Fruit fly (Drosophila melanogaster): Measurements from ENCODE around the gene Fer1.
A peak's percentile ranks its signal among the peaks of the same experiment; 100 is the strongest.

The Fer1 gene

DNA sequence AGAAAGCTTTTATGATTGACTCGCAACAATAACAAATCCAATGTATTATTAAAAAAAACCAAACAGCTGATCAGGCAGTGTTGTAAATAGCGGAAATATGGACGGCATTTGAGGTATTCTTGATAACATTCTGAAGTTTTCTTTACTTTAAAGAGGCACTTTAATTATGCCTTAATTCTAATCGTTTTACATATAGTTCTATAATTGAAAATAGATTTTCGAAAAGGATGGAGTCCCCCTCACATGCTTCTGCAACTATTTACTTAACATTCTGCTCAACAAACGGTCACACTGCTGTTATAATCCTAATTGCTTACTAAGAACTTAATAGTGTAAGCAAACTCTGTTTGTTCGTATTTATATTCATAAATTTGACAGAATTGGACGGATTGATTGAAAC, 8.0 kb upstream of the Fer1 start, which contains the start of gene CG10068 (continued):
- peak; percentile 73; the same call in 2 of the 4 replicates for TF ChIP-seq Gug (GFP tag; IDR thresholded peaks at IDR 0.05)
- TF ChIP-seq grn (GFP tag; optimal IDR thresholded peaks at IDR 0.05): peak; percentile 13
- TF ChIP-seq CG9932 (GFP tag; IDR thresholded peaks at IDR 0.05): no peak; the same call in 1 of the 2 replicates
- TF ChIP-seq YL-1 (GFP tag; optimal IDR thresholded peaks at IDR 0.05): peak; percentile 49
- TF ChIP-seq CG18011 (GFP tag; optimal IDR thresholded peaks at IDR 0.05): peak; percentile 77
- TF ChIP-seq maf-S (GFP tag; optimal IDR thresholded peaks at IDR 0.05): peak; percentile 86
- no peak for TF ChIP-seq h (optimal IDR thresholded peaks at IDR 0.05)
- peak; percentile 90 for TF ChIP-seq gro (GFP tag; optimal IDR thresholded peaks at IDR 0.05)
- peak in 1 of 2 experiments; percentile 57 for TF ChIP-seq insv (GFP tag; optimal IDR thresholded peaks at IDR 0.05)
- peak; percentile 44 for TF ChIP-seq BEAF-32 (GFP tag; optimal IDR thresholded peaks at IDR 0.05)
- peak; percentile 68 for TF ChIP-seq CG4360 (GFP tag; IDR thresholded peaks at IDR 0.05)
- TF ChIP-seq sr (GFP tag; IDR thresholded peaks at IDR 0.05): no peak; the same call in 1 of the 3 replicates
- TF ChIP-seq CG10654 (GFP tag; optimal IDR thresholded peaks at IDR 0.05): peak; percentile 83
- TF ChIP-seq CG12659 (GFP tag; optimal IDR thresholded peaks at IDR 0.05): peak; percentile 93
- TF ChIP-seq mirr (GFP tag; optimal IDR thresholded peaks at IDR 0.05): peak; percentile 60
- peak; percentile 86 for TF ChIP-seq gt (GFP tag; IDR thresholded peaks at IDR 0.05)
- peak; percentile 86 for TF ChIP-seq tin (GFP tag; optimal IDR thresholded peaks at IDR 0.05)
- TF ChIP-seq Dad (GFP tag; optimal IDR thresholded peaks at IDR 0.05): peak; percentile 87
- peak; percentile 89 for TF ChIP-seq CG1603 (tag; optimal IDR thresholded peaks at IDR 0.05)
- peak in 1 of 2 experiments; percentile 32 for TF ChIP-seq Hr78 (GFP tag; optimal IDR thresholded peaks at IDR 0.05)
- TF ChIP-seq Atf6 (GFP tag; IDR thresholded peaks at IDR 0.05): peak; percentile 89
- peak; percentile 76 for TF ChIP-seq crc (GFP tag; optimal IDR thresholded peaks at IDR 0.05)
- TF ChIP-seq CG4424 (GFP tag; optimal IDR thresholded peaks at IDR 0.05): peak; percentile 88
- no peak; the same call in 1 of the 2 replicates for TF ChIP-seq CG9215 (GFP tag; IDR thresholded peaks at IDR 0.05)
- no peak for TF ChIP-seq cad (GFP tag; optimal IDR thresholded peaks at IDR 0.05)
- TF ChIP-seq kah (GFP tag; optimal IDR thresholded peaks at IDR 0.05): peak; percentile 74
- peak in 1 of 3 experiments; percentile 91 for TF ChIP-seq lola (GFP tag; optimal IDR thresholded peaks at IDR 0.05)
- TF ChIP-seq CG2712 (tag; optimal IDR thresholded peaks at IDR 0.05): peak; percentile 95
- TF ChIP-seq CG11093 (GFP tag; IDR thresholded peaks at IDR 0.05): peak; percentile 77
- TF ChIP-seq hb (GFP tag; IDR thresholded peaks at IDR 0.05; ENCODE audit: partially characterized antibody): no peak
- peak; percentile 73 for TF ChIP-seq CG31224 (GFP tag; IDR thresholded peaks at IDR 0.05)
- peak; percentile 83 for TF ChIP-seq CG4854 (GFP tag; optimal IDR thresholded peaks at IDR 0.05)
- peak; percentile 95 for TF ChIP-seq CG12391 (tag; optimal IDR thresholded peaks at IDR 0.05)
- TF ChIP-seq CG34376 (GFP tag; optimal IDR thresholded peaks at IDR 0.05): peak; percentile 74
- no peak for TF ChIP-seq Sry-β (GFP tag; optimal IDR thresholded peaks at IDR 0.05)
- peak; percentile 78 for TF ChIP-seq B-H2 (GFP tag; optimal IDR thresholded peaks at IDR 0.05)
- TF ChIP-seq amos (GFP tag; IDR thresholded peaks at IDR 0.05; ENCODE audit: partially characterized antibody): no peak
- peak; percentile 94 for TF ChIP-seq CG34422 (GFP tag; IDR thresholded peaks at IDR 0.05)
- TF ChIP-seq ci (GFP tag; IDR thresholded peaks at IDR 0.05): peak; percentile 96
- TF ChIP-seq CG11504 (tag; optimal IDR thresholded peaks at IDR 0.05): peak; percentile 90
- peak; percentile 91 for TF ChIP-seq phol (tag; optimal IDR thresholded peaks at IDR 0.05)
- TF ChIP-seq CG6272 (GFP tag; IDR thresholded peaks at IDR 0.05): no peak; the same call in 1 of the 2 replicates
- peak; percentile 81 for TF ChIP-seq CG7786 (GFP tag; optimal IDR thresholded peaks at IDR 0.05)
- peak; percentile 71 for TF ChIP-seq CG3163 (GFP tag; optimal IDR thresholded peaks at IDR 0.05)
- TF ChIP-seq CG10543 (GFP tag; optimal IDR thresholded peaks at IDR 0.05): peak; percentile 67
- TF ChIP-seq CG17612 (GFP tag; IDR thresholded peaks at IDR 0.05): peak; percentile 74
- no peak for TF ChIP-seq Opbp (GFP tag; IDR thresholded peaks at IDR 0.05; ENCODE audit: partially characterized antibody)
- peak; percentile 57; the same call in 2 of the 4 replicates for TF ChIP-seq Dll (GFP tag; IDR thresholded peaks at IDR 0.05; ENCODE audit: partially characterized antibody)
- TF ChIP-seq Hr39 (optimal IDR thresholded peaks at IDR 0.05): no peak
- TF ChIP-seq CG6254 (GFP tag; optimal IDR thresholded peaks at IDR 0.05): peak; percentile 85
- TF ChIP-seq CG9727 (GFP tag; optimal IDR thresholded peaks at IDR 0.05): peak; percentile 92

Data from whole organism, embryonic.